Fruit fly (Drosophila melanogaster) whole organism, wandering third instar larva: ENCODE measurements around the gene Droj2.

Experiments
- Abd-B ChIP-seq: fragments of >200 bp; optimal IDR thresholded peaks from 2 replicates; lab custom pipeline; 2017; ENCODE audit warnings: missing biosample characterization, missing genetic modification characterization
- CG32264 ChIP-seq: fragments of 200-800 bp; sonication (Bioruptor generic); optimal IDR thresholded peaks from 2 replicates; lab custom pipeline; 2016; ENCODE audit warnings: missing biosample characterization, missing genetic modification characterization
- CG9705 ChIP-seq: fragments of 200-800 bp; sonication (Bioruptor generic); optimal IDR thresholded peaks from 2 replicates; lab custom pipeline; 2018; ENCODE audit warnings: missing biosample characterization, mild to moderate bottlenecking, missing genetic modification characterization
- CrebA ChIP-seq: fragments of 200-800 bp; sonication (Bioruptor generic); optimal IDR thresholded peaks from 2 replicates; lab custom pipeline; 2016; ENCODE audit warnings: missing biosample characterization, mild to moderate bottlenecking, missing genetic modification characterization, borderline replicate concordance
- Dfd ChIP-seq: fragments of >200 bp; optimal IDR thresholded peaks from 2 replicates; lab custom pipeline; 2017; ENCODE audit warnings: missing biosample characterization, missing genetic modification characterization
- Dif ChIP-seq: fragments of 200-275, 200-300 bp; sonication (Bioruptor generic); optimal IDR thresholded peaks from 2 replicates; lab custom pipeline; 2018; ENCODE audit warnings: missing biosample characterization, missing genetic modification characterization; ENCODE audit not compliant: partially characterized antibody
- GATAd ChIP-seq: sonication (Bioruptor generic); optimal IDR thresholded peaks from 2 replicates; lab custom pipeline; 2016; ENCODE audit warnings: missing biosample characterization, missing genetic modification characterization
- HLH106 ChIP-seq: fragments of 200-800 bp; optimal IDR thresholded peaks from 3 replicates; lab custom pipeline; 2019; ENCODE audit warnings: missing biosample characterization, mild to moderate bottlenecking, missing genetic modification characterization, moderate library complexity
- Hnf4 ChIP-seq: fragments of 200-800 bp; sonication (Bioruptor generic); optimal IDR thresholded peaks from 2 replicates; lab custom pipeline; 2016; ENCODE audit warnings: missing biosample characterization, mild to moderate bottlenecking, missing genetic modification characterization
- Hr78 ChIP-seq: fragments of >200 bp; optimal IDR thresholded peaks from 2 replicates; lab custom pipeline; 2017; ENCODE audit warnings: missing biosample characterization, missing genetic modification characterization
- Hr83 ChIP-seq: fragments of 200-300 bp; sonication (Bioruptor generic); optimal IDR thresholded peaks from 2 replicates; lab custom pipeline; 2016; ENCODE audit warnings: missing biosample characterization, mild to moderate bottlenecking, missing genetic modification characterization, moderate library complexity; ENCODE audit not compliant: poor library complexity, severe bottlenecking
- Jra ChIP-seq: sonication (Bioruptor generic); optimal IDR thresholded peaks from 2 replicates; lab custom pipeline; 2016; ENCODE audit warnings: missing biosample characterization, missing genetic modification characterization
- Mio ChIP-seq: sonication (Bioruptor generic); optimal IDR thresholded peaks from 2 replicates; lab custom pipeline; 2016; ENCODE audit warnings: missing biosample characterization, missing genetic modification characterization
- Myc ChIP-seq: fragments of >200 bp; optimal IDR thresholded peaks from 2 replicates; lab custom pipeline; 2017
- N ChIP-seq: fragments of >200 bp; optimal IDR thresholded peaks from 2 replicates; lab custom pipeline; 2018; ENCODE audit warnings: missing biosample characterization, missing external identifiers, missing genetic modification characterization
- OdsH ChIP-seq: fragments of 200-800 bp; sonication (Bioruptor generic); optimal IDR thresholded peaks from 2 replicates; lab custom pipeline; 2016; ENCODE audit warnings: missing biosample characterization, mild to moderate bottlenecking, missing genetic modification characterization
- Rel ChIP-seq, 2 experiments: fragments of 200-800 bp; sonication (Bioruptor generic) in 1 of 2; optimal IDR thresholded peaks; 2 replicates in 1 of 2; 3 replicates in 1 of 2; lab custom pipeline; 2016 to 2019; ENCODE audit warnings: mild to moderate bottlenecking in 2 of 2, missing biosample characterization in 2 of 2, missing genetic modification characterization in 2 of 2, moderate library complexity in 1 of 2
- Sp1 ChIP-seq: fragments of 200-800 bp; sonication (Bioruptor generic); optimal IDR thresholded peaks from 3 replicates; lab custom pipeline; 2019; ENCODE audit warnings: missing biosample characterization, mild to moderate bottlenecking, missing genetic modification characterization, moderate library complexity
- Vsx2 ChIP-seq: fragments of 200-300, 225-300 bp; sonication (Bioruptor generic); optimal IDR thresholded peaks from 2 replicates; lab custom pipeline; 2018; ENCODE audit warnings: missing biosample characterization, missing genetic modification characterization; ENCODE audit not compliant: partially characterized antibody
- br ChIP-seq: fragments of 200-800 bp; sonication (Bioruptor generic); optimal IDR thresholded peaks from 2 replicates; lab custom pipeline; 2016; ENCODE audit warnings: missing biosample characterization, missing genetic modification characterization
- brk ChIP-seq: fragments of 200-800 bp; sonication (Bioruptor generic); optimal IDR thresholded peaks from 2 replicates; lab custom pipeline; 2016; ENCODE audit warnings: missing biosample characterization, mild to moderate bottlenecking, missing genetic modification characterization
- dl ChIP-seq, 2 experiments: fragments of 175-275, 200-275 bp in 1 of 2; fragments of 200-275 bp in 1 of 2; sonication (Bioruptor generic); optimal IDR thresholded peaks; lab custom pipeline; 2018; ENCODE audit warnings: mild to moderate bottlenecking in 2 of 2, missing biosample characterization in 2 of 2, missing genetic modification characterization in 2 of 2, moderate library complexity in 2 of 2; ENCODE audit not compliant: partially characterized antibody in 2 of 2, insufficient read depth in 1 of 2
- dmrt93B ChIP-seq: fragments of 200-800 bp; sonication (Bioruptor generic); optimal IDR thresholded peaks from 2 replicates; lab custom pipeline; 2018; ENCODE audit warnings: missing biosample characterization, mild to moderate bottlenecking, missing genetic modification characterization
- dsf ChIP-seq: sonication (Bioruptor generic); optimal IDR thresholded peaks from 2 replicates; lab custom pipeline; 2016; ENCODE audit warnings: missing biosample characterization, missing genetic modification characterization, borderline replicate concordance
- ey ChIP-seq: fragments of 200-800 bp; sonication (Bioruptor generic); optimal IDR thresholded peaks from 2 replicates; lab custom pipeline; 2016; ENCODE audit warnings: missing biosample characterization, missing genetic modification characterization
- foxo ChIP-seq, 2 experiments: fragments of 200-800 bp; sonication (Bioruptor generic); optimal IDR thresholded peaks; 2 replicates in 1 of 2; 3 replicates in 1 of 2; lab custom pipeline; 2016 to 2017; ENCODE audit warnings: missing biosample characterization in 2 of 2, missing genetic modification characterization in 2 of 2
- fru ChIP-seq: fragments of 200-800 bp; sonication (Bioruptor generic); optimal IDR thresholded peaks from 3 replicates; lab custom pipeline; 2016; ENCODE audit warnings: missing biosample characterization, mild to moderate bottlenecking, missing genetic modification characterization
- h ChIP-seq: fragments of 200-800 bp; sonication (Bioruptor generic); optimal IDR thresholded peaks from 3 replicates; lab custom pipeline; 2016; ENCODE audit warnings: missing biosample characterization, mild to moderate bottlenecking, missing genetic modification characterization
- jim ChIP-seq: fragments of 175-275, 200-325 bp; sonication (Bioruptor generic); optimal IDR thresholded peaks from 2 replicates; lab custom pipeline; 2016; ENCODE audit warnings: missing biosample characterization, mild to moderate bottlenecking, missing genetic modification characterization
- lola ChIP-seq: fragments of >200 bp; optimal IDR thresholded peaks from 2 replicates; lab custom pipeline; 2017; ENCODE audit warnings: missing biosample characterization, missing genetic modification characterization
- pan ChIP-seq: fragments of >200 bp; optimal IDR thresholded peaks from 2 replicates; lab custom pipeline; 2017
- psq ChIP-seq: fragments of 200-800 bp; sonication (Bioruptor generic); optimal IDR thresholded peaks from 3 replicates; lab custom pipeline; 2017; ENCODE audit warnings: missing biosample characterization, mild to moderate bottlenecking, missing genetic modification characterization, moderate library complexity
- rgr ChIP-seq: fragments of 200-800 bp; sonication (Bioruptor generic); optimal IDR thresholded peaks from 3 replicates; lab custom pipeline; 2016; ENCODE audit warnings: missing biosample characterization, mild to moderate bottlenecking, missing genetic modification characterization
- sage ChIP-seq: fragments of 200-800 bp; sonication (Bioruptor generic); optimal IDR thresholded peaks from 2 replicates; lab custom pipeline; 2016; ENCODE audit warnings: missing biosample characterization, mild to moderate bottlenecking, missing genetic modification characterization
- sv ChIP-seq: fragments of 200-800 bp; sonication (Bioruptor generic); optimal IDR thresholded peaks from 3 replicates; lab custom pipeline; 2016; ENCODE audit warnings: missing biosample characterization, missing genetic modification characterization
- tai ChIP-seq: sonication (Bioruptor generic); optimal IDR thresholded peaks from 2 replicates; lab custom pipeline; 2016; ENCODE audit warnings: missing biosample characterization, missing genetic modification characterization
- usp ChIP-seq: fragments of >200 bp; optimal IDR thresholded peaks from 2 replicates; lab custom pipeline; 2017; ENCODE audit warnings: missing biosample characterization, missing genetic modification characterization
- woc ChIP-seq: sonication (Bioruptor generic); optimal IDR thresholded peaks from 2 replicates; lab custom pipeline; 2016; ENCODE audit warnings: missing biosample characterization, mild to moderate bottlenecking, missing genetic modification characterization

Droj2 gene

DNA sequence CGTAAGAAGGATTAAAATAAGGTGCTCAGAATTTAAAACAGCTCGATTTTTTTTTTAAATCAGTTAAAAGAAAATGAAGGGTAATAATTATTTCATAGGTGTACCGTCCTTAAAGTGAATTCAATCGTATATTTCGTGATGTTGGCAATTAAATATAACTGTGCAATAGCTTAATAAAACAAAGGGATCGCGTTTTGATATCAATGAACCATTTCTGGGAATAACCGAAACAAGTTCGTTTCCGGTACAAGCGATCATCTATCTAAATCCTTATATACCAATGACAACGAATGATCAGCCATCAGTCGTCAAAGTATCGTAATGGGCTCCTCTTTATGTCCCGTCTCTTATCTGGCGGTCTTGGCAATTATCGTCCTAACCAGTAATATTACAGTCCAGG lies 12.6 kb upstream of the Droj2 start, which contains the start of gene CheA87a:
TSS of gene CheA87a (plus strand) at position 301 of the 400 bp plus-strand sequence.
- TF ChIP-seq brk (GFP tag; lab: Kevin White, UChicago) (no peak), Mio (GFP tag; lab: Kevin White, UChicago) (no peak), h (GFP tag; lab: Kevin White, UChicago) (no peak), Rel (GFP tag; optimal IDR thresholded peaks at IDR 0.05; lab: Kevin White, UChicago) (no peak), Rel (tag; optimal IDR thresholded peaks at IDR 0.05; lab: Kevin White, UChicago) (no peak), tai (GFP tag; lab: Kevin White, UChicago) (no peak), dl (GFP tag; optimal IDR thresholded peaks at IDR 0.05; lab: Kevin White, UChicago; ENCODE audit: insufficient read depth in 1 of 2, partially characterized antibody in 2 of 2) (no peak), pan (lab: Kevin White, UChicago) (no peak), OdsH (GFP tag; lab: Kevin White, UChicago) (no peak), Vsx2 (no peak), ey (GFP tag; lab: Kevin White, UChicago) (no peak)
- TF ChIP-seq, all 38 proteins: peak for 0

DNA sequence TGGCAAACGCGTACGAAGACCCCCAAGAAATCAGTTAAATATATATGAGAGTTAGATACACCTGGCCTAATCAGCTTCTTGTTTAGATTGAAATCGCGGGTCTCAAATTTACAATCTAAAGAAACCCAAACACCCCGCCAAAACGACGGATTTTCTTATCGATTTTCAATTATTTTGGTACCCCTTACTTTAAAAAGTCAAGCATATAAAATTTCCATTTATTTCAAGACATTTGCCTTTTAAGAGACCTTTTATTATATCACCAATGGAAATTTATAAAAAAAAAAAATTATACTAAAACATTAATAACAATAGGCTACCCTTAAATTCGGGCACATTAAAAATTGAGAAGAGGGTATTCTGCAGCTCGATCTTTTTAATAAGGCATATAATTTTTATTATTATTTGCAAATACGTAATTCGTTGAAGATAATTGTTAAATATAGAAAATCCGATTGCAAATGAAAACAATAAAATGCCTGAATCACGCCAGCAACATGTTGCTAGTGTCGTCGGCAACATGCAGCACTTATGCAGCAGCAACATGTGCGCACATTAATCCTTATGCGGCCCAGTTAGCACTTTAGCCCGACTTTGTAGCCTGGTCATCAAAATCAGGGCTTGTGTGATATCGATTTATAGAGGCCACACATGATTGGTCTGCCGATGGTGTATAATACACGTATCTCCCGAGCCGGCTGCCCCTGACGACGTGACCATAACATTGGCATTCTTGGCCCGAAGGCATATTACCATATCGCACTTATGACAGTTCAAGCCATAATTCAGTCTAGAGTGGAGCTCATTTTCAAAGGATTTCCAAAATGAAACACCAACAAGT lies 9.8 kb upstream of the Droj2 start, which contains the start of the genes Lip3 and CG34309:
TSS of gene Lip3 (minus strand) at position 65 of the 841 bp plus-strand sequence.
TSS of gene CG34309 (plus strand) at position 791 of the 841 bp plus-strand sequence.
- TF ChIP-seq tai (GFP tag; lab: Kevin White, UChicago) (peak; percentile 9), foxo (GFP tag; optimal IDR thresholded peaks at IDR 0.05; lab: Kevin White, UChicago) (peak in 1 of 2 experiments; percentile 65), sage (GFP tag; lab: Kevin White, UChicago) (peak; percentile 24), Hnf4 (GFP tag; lab: Kevin White, UChicago) (peak; percentile 67), sv (GFP tag; lab: Kevin White, UChicago) (no peak), CG9705 (no peak), br (GFP tag; lab: Kevin White, UChicago) (peak; percentile 51), Sp1 (GFP tag; lab: Kevin White, UChicago) (peak; percentile 88), OdsH (GFP tag; lab: Kevin White, UChicago) (peak; percentile 81), jim (GFP tag; lab: Kevin White, UChicago) (no peak), N (GFP tag; lab: Kevin White, UChicago) (no peak), dsf (GFP tag; lab: Kevin White, UChicago) (no peak), Hr78 (GFP tag; lab: Kevin White, UChicago) (no peak), Myc (lab: Kevin White, UChicago) (no peak), fru (GFP tag; lab: Kevin White, UChicago) (peak; percentile 76), CrebA (GFP tag; lab: Kevin White, UChicago) (peak; percentile 0), Jra (GFP tag; lab: Kevin White, UChicago) (peak; percentile 52), Dif (no peak), Rel (GFP tag; optimal IDR thresholded peaks at IDR 0.05; lab: Kevin White, UChicago) (peak; percentile 32), Rel (tag; optimal IDR thresholded peaks at IDR 0.05; lab: Kevin White, UChicago) (no peak), CG32264 (peak; percentile 1), ey (GFP tag; lab: Kevin White, UChicago) (peak; percentile 73), dl (GFP tag; optimal IDR thresholded peaks at IDR 0.05; lab: Kevin White, UChicago; ENCODE audit: insufficient read depth in 1 of 2, partially characterized antibody in 2 of 2) (no peak), Vsx2 (no peak), pan (lab: Kevin White, UChicago) (no peak), HLH106 (tag; lab: Kevin White, UChicago) (peak; percentile 69), h (GFP tag; lab: Kevin White, UChicago) (peak; percentile 82), GATAd (GFP tag; lab: Kevin White, UChicago) (no peak), Hr83 (GFP tag; lab: Kevin White, UChicago) (no peak), lola (no peak), usp (GFP tag; lab: Kevin White, UChicago) (no peak), psq (peak; percentile 73), Mio (GFP tag; lab: Kevin White, UChicago) (no peak), Dfd (GFP tag; lab: Kevin White, UChicago) (no peak), dmrt93B (GFP tag; lab: Kevin White, UChicago) (peak; percentile 60), Abd-B (GFP tag; lab: Kevin White, UChicago) (no peak), rgr (peak; percentile 82), woc (GFP tag; lab: Kevin White, UChicago) (no peak), brk (GFP tag; lab: Kevin White, UChicago) (peak; percentile 82)
- TF ChIP-seq, all 38 proteins: peak for 19
